In the genomic region with DNA sequence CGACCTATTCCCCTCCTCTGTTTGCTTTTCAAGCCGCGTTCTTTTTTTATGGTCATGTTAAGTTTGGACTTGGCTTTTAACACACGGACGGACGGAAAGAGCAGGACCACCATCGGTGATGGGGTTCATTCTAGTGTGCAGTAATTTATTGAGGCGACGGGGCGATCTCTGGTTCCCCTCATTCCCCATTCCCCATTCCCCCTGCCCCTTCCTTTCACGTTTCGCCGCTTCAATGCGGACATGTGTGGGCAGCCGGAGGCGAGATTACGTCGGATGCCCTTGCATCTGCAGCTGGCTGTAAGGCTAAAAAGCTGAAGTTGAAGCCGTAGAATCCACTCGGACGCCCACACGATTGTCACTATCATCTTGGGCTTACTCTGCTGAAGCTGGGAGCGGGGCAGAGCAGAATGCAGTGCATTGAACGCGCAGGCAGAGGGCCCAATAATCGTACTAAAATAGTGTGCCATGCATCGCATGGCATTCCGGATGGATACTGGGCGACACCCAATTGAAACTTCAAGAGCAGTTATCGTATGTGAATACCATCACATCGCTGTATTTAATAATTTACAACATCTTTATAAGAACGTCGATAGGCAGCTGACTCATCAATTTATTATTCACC, we compare ENCODE assay signal across 3 fruit fly cellular contexts.
A peak's percentile ranks its signal among the peaks of the same experiment; 100 is the strongest.
TF ChIP-seq lines count a peak whose summit lies in the region.

No protein-coding gene starts in this region.

- no peak for TF ChIP-seq CTCF in whole organism, embryonic (GFP tag; optimal IDR thresholded peaks at IDR 0.05; lab: Kevin White, UChicago)

TF ChIP-seq in whole organism, embryonic, 481 proteins besides CTCF, POLR2A, EP300 and RAD21 (continues in another document):
- no peak for TF ChIP-seq CG14860 (GFP tag; IDR thresholded peaks at IDR 0.05; lab: Robert Waterston, UW; ENCODE audit: partially characterized antibody)
- TF ChIP-seq gce (GFP tag; IDR thresholded peaks at IDR 0.05; lab: Robert Waterston, UW): no peak
- TF ChIP-seq scrt (GFP tag; optimal IDR thresholded peaks at IDR 0.05; lab: Kevin White, UChicago): no peak
- peak; percentile 60; the same call in 1 of the 2 replicates for TF ChIP-seq crol (GFP tag; IDR thresholded peaks at IDR 0.05; lab: Robert Waterston, UW)
- peak; percentile 6 for TF ChIP-seq CG6254 (GFP tag; optimal IDR thresholded peaks at IDR 0.05; lab: Kevin White, UChicago)
- TF ChIP-seq CG10209 (GFP tag; optimal IDR thresholded peaks at IDR 0.05; lab: Kevin White, UChicago): no peak
- no peak for TF ChIP-seq exex (tag; optimal IDR thresholded peaks at IDR 0.05; lab: Kevin White, UChicago)
- TF ChIP-seq CG2199 (GFP tag; IDR thresholded peaks at IDR 0.05; lab: Robert Waterston, UW): peak; percentile 81; the same call in 1 of the 3 replicates
- TF ChIP-seq CG4282 (GFP tag; optimal IDR thresholded peaks at IDR 0.05; lab: Kevin White, UChicago): no peak
- TF ChIP-seq lmd (GFP tag; IDR thresholded peaks at IDR 0.05; lab: Robert Waterston, UW): no peak
- TF ChIP-seq Fer1 (GFP tag; optimal IDR thresholded peaks at IDR 0.05; lab: Kevin White, UChicago): no peak
- TF ChIP-seq vvl (GFP tag; IDR thresholded peaks at IDR 0.05; lab: Robert Waterston, UW): no peak
- TF ChIP-seq CG13624 (GFP tag; optimal IDR thresholded peaks at IDR 0.05; lab: Kevin White, UChicago): no peak
- TF ChIP-seq CG7786 (GFP tag; optimal IDR thresholded peaks at IDR 0.05; lab: Kevin White, UChicago): no peak
- no peak for TF ChIP-seq sna (GFP tag; IDR thresholded peaks at IDR 0.05; lab: Robert Waterston, UW; ENCODE audit: partially characterized antibody)
- TF ChIP-seq CG1603 (tag; optimal IDR thresholded peaks at IDR 0.05; lab: Kevin White, UChicago): no peak
- no peak for TF ChIP-seq CG13894 (tag; optimal IDR thresholded peaks at IDR 0.05; lab: Kevin White, UChicago)
- TF ChIP-seq CG6791 (GFP tag; IDR thresholded peaks at IDR 0.05; lab: Robert Waterston, UW; ENCODE audit: partially characterized antibody): no peak
- TF ChIP-seq Dbx (GFP tag; IDR thresholded peaks at IDR 0.05; lab: Robert Waterston, UW): no peak
- peak; percentile 22; the same call in 1 of the 3 replicates for TF ChIP-seq ci (GFP tag; IDR thresholded peaks at IDR 0.05; lab: Robert Waterston, UW)
- TF ChIP-seq az2 (GFP tag; optimal IDR thresholded peaks at IDR 0.05; lab: Kevin White, UChicago): no peak
- no peak for TF ChIP-seq Blimp-1 (GFP tag; optimal IDR thresholded peaks at IDR 0.05; lab: Kevin White, UChicago)
- no peak for TF ChIP-seq maf-S (GFP tag; optimal IDR thresholded peaks at IDR 0.05; lab: Kevin White, UChicago)
- peak; percentile 17; the same call in 1 of the 3 replicates for TF ChIP-seq CG6175 (GFP tag; IDR thresholded peaks at IDR 0.05; lab: Robert Waterston, UW)
- TF ChIP-seq CG17328 (GFP tag; IDR thresholded peaks at IDR 0.05; lab: Robert Waterston, UW): 0 out of 2 replicates have a peak, but pooled peaks have one; percentile 8
- TF ChIP-seq Kr (GFP tag; optimal IDR thresholded peaks at IDR 0.05; lab: Kevin White, UChicago): no peak
- TF ChIP-seq sqz (GFP tag; optimal IDR thresholded peaks at IDR 0.05; lab: Kevin White, UChicago): peak; percentile 9

TF ChIP-seq in whole organism, prepupa, 60 proteins besides CTCF, POLR2A, EP300 and RAD21:
- TF ChIP-seq CG15336 (GFP tag; IDR thresholded peaks at IDR 0.05; lab: Robert Waterston, UW) (no peak), CG9139 (GFP tag; optimal IDR thresholded peaks at IDR 0.05; lab: Kevin White, UChicago) (peak; percentile 40), CG1621 (tag; optimal IDR thresholded peaks at IDR 0.05; lab: Kevin White, UChicago) (peak; percentile 92), ss (GFP tag; optimal IDR thresholded peaks at IDR 0.05; lab: Kevin White, UChicago) (peak in 1 of 2 experiments; percentile 14), CG3919 (GFP tag; optimal IDR thresholded peaks at IDR 0.05; lab: Kevin White, UChicago) (no peak)

TF ChIP-seq in whole organism, pupa, 21 proteins besides CTCF, POLR2A, EP300 and RAD21:
- TF ChIP-seq CG34367 (tag; optimal IDR thresholded peaks at IDR 0.05; lab: Kevin White, UChicago) (no peak), CG13204 (GFP tag; optimal IDR thresholded peaks at IDR 0.05; lab: Kevin White, UChicago) (peak; percentile 73), CG8159 (tag; optimal IDR thresholded peaks at IDR 0.05; lab: Kevin White, UChicago) (no peak), gl (tag; optimal IDR thresholded peaks at IDR 0.05; lab: Kevin White, UChicago) (no peak), CG8301 (tag; optimal IDR thresholded peaks at IDR 0.05; lab: Kevin White, UChicago) (no peak), D1 (tag; optimal IDR thresholded peaks at IDR 0.05; lab: Kevin White, UChicago) (no peak), CG10348 (GFP tag; IDR thresholded peaks at IDR 0.05; lab: Robert Waterston, UW) (no peak), fd96Ca (GFP tag; IDR thresholded peaks at IDR 0.05; lab: Robert Waterston, UW) (no peak), EcR (GFP tag; optimal IDR thresholded peaks at IDR 0.05; lab: Kevin White, UChicago) (peak; percentile 94), rn (GFP tag; IDR thresholded peaks at IDR 0.05; lab: Robert Waterston, UW) (no peak), CG17806 (tag; optimal IDR thresholded peaks at IDR 0.05; lab: Kevin White, UChicago) (no peak), Pif1A (GFP tag; optimal IDR thresholded peaks at IDR 0.05; lab: Kevin White, UChicago) (no peak), CG4496 (GFP tag; IDR thresholded peaks at IDR 0.05; lab: Robert Waterston, UW) (no peak), Ets98B (GFP tag; IDR thresholded peaks at IDR 0.05; lab: Robert Waterston, UW) (no peak), CG15710 (tag; optimal IDR thresholded peaks at IDR 0.05; lab: Kevin White, UChicago) (no peak)
